Fruit fly (Drosophila melanogaster) whole organism, embryonic: Measurements from ENCODE around the gene CG7149.

Experiments
- ATbp ChIP-seq: fragments of 200-800 bp; sonication (Bioruptor generic); optimal IDR thresholded peaks from 2 replicates; lab custom pipeline; 2017; ENCODE audit warnings: missing biosample characterization, mild to moderate bottlenecking, missing genetic modification characterization, missing genetic modification reagents
- Asciz ChIP-seq: fragments of 200-800 bp; sonication (Bioruptor generic); optimal IDR thresholded peaks from 2 replicates; lab custom pipeline; 2017; ENCODE audit warnings: missing biosample characterization, mild to moderate bottlenecking, missing genetic modification characterization, missing genetic modification reagents
- CG10321 ChIP-seq: fragments of 200-800 bp; sonication (Bioruptor generic); IDR thresholded peaks from 2 replicates; pipeline ENCODE4 v1.3.6; 2022; ENCODE audit warnings: missing biosample characterization, missing genetic modification characterization
- CG11696 ChIP-seq: fragments of 200-800 bp; sonication (Bioruptor generic); IDR thresholded peaks from 2 replicates; pipeline ENCODE4 v1.3.6; 2022; ENCODE audit warnings: missing biosample characterization, missing genetic modification characterization
- CG11723 ChIP-seq: fragments of 200-800 bp; sonication (Bioruptor generic); optimal IDR thresholded peaks from 2 replicates; lab custom pipeline; 2017; ENCODE audit warnings: missing biosample characterization, mild to moderate bottlenecking, missing genetic modification characterization
- CG12071 ChIP-seq: fragments of 200-800 bp; sonication (Bioruptor generic); optimal IDR thresholded peaks from 3 replicates; lab custom pipeline; 2018; ENCODE audit warnings: missing biosample characterization, mild to moderate bottlenecking, missing genetic modification characterization
- CG12769 ChIP-seq: fragments of 200-800 bp; sonication (Bioruptor generic); optimal IDR thresholded peaks from 2 replicates; lab custom pipeline; 2019; ENCODE audit warnings: missing biosample characterization, mild to moderate bottlenecking, missing genetic modification characterization, moderate library complexity
- CG13296 ChIP-seq: fragments of 200-800 bp; sonication (Bioruptor generic); optimal IDR thresholded peaks from 3 replicates; lab custom pipeline; 2018; ENCODE audit warnings: missing biosample characterization, mild to moderate bottlenecking, missing genetic modification characterization
- CG17568 ChIP-seq: fragments of 200-800 bp; sonication (Bioruptor generic); optimal IDR thresholded peaks from 2 replicates; lab custom pipeline; 2018; ENCODE audit warnings: missing biosample characterization, mild to moderate bottlenecking, missing genetic modification characterization, moderate library complexity
- CG2129 ChIP-seq: fragments of 200-800 bp; sonication (Bioruptor generic); IDR thresholded peaks from 2 replicates; pipeline ENCODE4 v1.3.6; 2022; ENCODE audit warnings: missing biosample characterization, missing genetic modification characterization; ENCODE audit not compliant: partially characterized antibody
- CG2712 ChIP-seq: fragments of 200-800 bp; optimal IDR thresholded peaks from 3 replicates; lab custom pipeline; 2019; ENCODE audit warnings: missing biosample characterization, mild to moderate bottlenecking, missing genetic modification characterization, moderate library complexity
- CG32532 ChIP-seq: fragments of 200-800 bp; sonication (Bioruptor generic); IDR thresholded peaks from 2 replicates; pipeline ENCODE4 v1.3.6; 2022; ENCODE audit warnings: missing biosample characterization, missing genetic modification characterization
- CG33213 ChIP-seq: fragments of 200-800 bp; sonication (Bioruptor generic); optimal IDR thresholded peaks from 3 replicates; lab custom pipeline; 2016; ENCODE audit warnings: missing biosample characterization, missing genetic modification characterization
- CG34224 ChIP-seq: fragments of 200-800 bp; sonication (Bioruptor generic); IDR thresholded peaks from 3 replicates; pipeline ENCODE4 v1.3.6; 2022; ENCODE audit warnings: missing biosample characterization, missing genetic modification characterization; ENCODE audit not compliant: partially characterized antibody
- CG4730 ChIP-seq: fragments of 200-800 bp; sonication (Bioruptor generic); IDR thresholded peaks from 2 replicates; pipeline ENCODE4 v1.3.6; 2022; ENCODE audit warnings: missing biosample characterization, missing genetic modification characterization
- CG6683 ChIP-seq: fragments of 200-800 bp; sonication (Bioruptor generic); optimal IDR thresholded peaks from 2 replicates; lab custom pipeline; 2017; ENCODE audit warnings: missing biosample characterization, mild to moderate bottlenecking, missing genetic modification characterization, missing genetic modification reagents
- Dbx ChIP-seq: fragments of 200-800 bp; sonication (Bioruptor generic); IDR thresholded peaks from 3 replicates; pipeline ENCODE4 v1.3.6; 2022; ENCODE audit warnings: missing biosample characterization, missing genetic modification characterization
- Doc3 ChIP-seq: fragments of 200-800 bp; sonication (Bioruptor generic); IDR thresholded peaks from 3 replicates; pipeline ENCODE4 v1.3.6; 2022; ENCODE audit warnings: missing biosample characterization, missing genetic modification characterization; ENCODE audit not compliant: partially characterized antibody
- Fer3 ChIP-seq: fragments of 200-800 bp; sonication (Bioruptor generic); optimal IDR thresholded peaks from 2 replicates; lab custom pipeline; 2018; ENCODE audit warnings: missing biosample characterization, mild to moderate bottlenecking, missing genetic modification characterization, moderate library complexity
- HmgZ ChIP-seq: fragments of 200-800 bp; sonication (Bioruptor generic); optimal IDR thresholded peaks from 2 replicates; lab custom pipeline; 2018; ENCODE audit warnings: missing biosample characterization, mild to moderate bottlenecking, missing genetic modification characterization
- Hr3 ChIP-seq: fragments of 200-800 bp; sonication (Bioruptor generic); optimal IDR thresholded peaks from 3 replicates; lab custom pipeline; 2016; ENCODE audit warnings: missing biosample characterization, missing genetic modification characterization
- Hr39 ChIP-seq: fragments of >200 bp; optimal IDR thresholded peaks from 2 replicates; lab custom pipeline; 2017
- Jarid2 ChIP-seq: fragments of 200-800 bp; sonication (Bioruptor generic); optimal IDR thresholded peaks from 3 replicates; lab custom pipeline; 2017; ENCODE audit warnings: mild to moderate bottlenecking, missing biosample characterization, missing genetic modification reagents, missing genetic modification characterization
- NfI ChIP-seq: fragments of 200-800 bp; sonication (Bioruptor generic); optimal IDR thresholded peaks from 3 replicates; lab custom pipeline; 2018; ENCODE audit warnings: missing biosample characterization, mild to moderate bottlenecking, missing genetic modification characterization, moderate library complexity
- Ravus ChIP-seq: fragments of 200-800 bp; sonication (Bioruptor generic); IDR thresholded peaks from 2 replicates; pipeline ENCODE4 v1.3.6; 2022; ENCODE audit warnings: missing biosample characterization, missing genetic modification characterization
- YL-1 ChIP-seq: fragments of 200-800 bp; sonication (Bioruptor generic); optimal IDR thresholded peaks from 3 replicates; lab custom pipeline; 2017; ENCODE audit warnings: missing biosample characterization, mild to moderate bottlenecking, missing genetic modification characterization
- aop ChIP-seq: fragments of 200-800 bp; sonication (Bioruptor generic); IDR thresholded peaks from 2 replicates; pipeline ENCODE4 v1.3.6; 2022; ENCODE audit warnings: missing biosample characterization, missing genetic modification characterization
- btn ChIP-seq: fragments of 200-800 bp; sonication (Bioruptor generic); optimal IDR thresholded peaks from 2 replicates; lab custom pipeline; 2016; ENCODE audit warnings: missing biosample characterization, missing genetic modification characterization
- ci ChIP-seq: fragments of 200-800 bp; sonication (Bioruptor generic); IDR thresholded peaks from 3 replicates; pipeline ENCODE4 v1.3.6; 2022; ENCODE audit warnings: missing biosample characterization, missing genetic modification characterization
- crc ChIP-seq: fragments of 200-800 bp; sonication (Bioruptor generic); optimal IDR thresholded peaks from 2 replicates; lab custom pipeline; 2016; ENCODE audit warnings: missing biosample characterization, missing genetic modification characterization
- croc ChIP-seq: fragments of 200-800 bp; sonication (Bioruptor generic); conservative IDR thresholded peaks from 3 replicates; pipeline ENCODE4 v1.3.6; 2022; ENCODE audit warnings: missing biosample characterization, missing genetic modification characterization
- crp ChIP-seq, 2 experiments: fragments of 200-800 bp; sonication (Bioruptor generic); optimal IDR thresholded peaks; 2 replicates in 1 of 2; 3 replicates in 1 of 2; lab custom pipeline; 2017; ENCODE audit warnings: missing biosample characterization in 2 of 2, missing genetic modification characterization in 2 of 2, mild to moderate bottlenecking in 1 of 2, moderate library complexity in 1 of 2
- ems ChIP-seq: fragments of 200-800 bp; sonication (Bioruptor generic); optimal IDR thresholded peaks from 3 replicates; lab custom pipeline; 2016; ENCODE audit warnings: missing biosample characterization, missing genetic modification characterization
- eve ChIP-seq, 2 experiments: fragments of >200 bp; optimal IDR thresholded peaks; 2 replicates each; lab custom pipeline; 2017; ENCODE audit warnings: missing biosample characterization in 2 of 2, missing genetic modification characterization in 2 of 2
- ewg ChIP-seq: fragments of 200-800 bp; sonication (Bioruptor generic); optimal IDR thresholded peaks from 3 replicates; lab custom pipeline; 2017; ENCODE audit warnings: mild to moderate bottlenecking, missing biosample characterization, missing genetic modification reagents, missing genetic modification characterization
- fru ChIP-seq: fragments of >200 bp; optimal IDR thresholded peaks from 2 replicates; lab custom pipeline; 2017
- grau ChIP-seq: fragments of 200-800 bp; optimal IDR thresholded peaks from 3 replicates; lab custom pipeline; 2019; ENCODE audit warnings: missing biosample characterization, mild to moderate bottlenecking, missing genetic modification characterization, moderate library complexity
- h ChIP-seq: fragments of >200 bp; optimal IDR thresholded peaks from 2 replicates; lab custom pipeline; 2017
- jumu ChIP-seq: fragments of 200-800 bp; sonication (Bioruptor generic); optimal IDR thresholded peaks from 3 replicates; lab custom pipeline; 2016; ENCODE audit warnings: missing biosample characterization, missing genetic modification characterization
- kni ChIP-seq: fragments of 200-800 bp; sonication (Bioruptor generic); optimal IDR thresholded peaks from 3 replicates; lab custom pipeline; 2017; ENCODE audit warnings: mild to moderate bottlenecking, missing biosample characterization, missing genetic modification reagents, missing genetic modification characterization
- mirr ChIP-seq: fragments of 200-800 bp; sonication (Bioruptor generic); optimal IDR thresholded peaks from 3 replicates; lab custom pipeline; 2018; ENCODE audit warnings: missing biosample characterization, mild to moderate bottlenecking, missing genetic modification characterization
- pnt ChIP-seq: fragments of 200-800 bp; sonication (Bioruptor generic); optimal IDR thresholded peaks from 3 replicates; lab custom pipeline; 2016; ENCODE audit warnings: missing biosample characterization, missing genetic modification characterization
- repo ChIP-seq: fragments of 200-800 bp; sonication (Bioruptor generic); optimal IDR thresholded peaks from 2 replicates; lab custom pipeline; 2016; ENCODE audit warnings: missing biosample characterization, missing genetic modification characterization
- salm ChIP-seq: fragments of 200-800 bp; sonication (Bioruptor generic); optimal IDR thresholded peaks from 2 replicates; lab custom pipeline; 2018; ENCODE audit warnings: missing biosample characterization, mild to moderate bottlenecking, missing genetic modification characterization
- sc ChIP-seq, 3 experiments: fragments of >200 bp in 2 of 3; fragments of 200-800 bp in 1 of 3; sonication (Bioruptor generic) in 1 of 3; optimal IDR thresholded peaks; 2 replicates in 2 of 3; 3 replicates in 1 of 3; lab custom pipeline; 2017; ENCODE audit warnings: mild to moderate bottlenecking in 1 of 3, missing biosample characterization in 1 of 3, missing genetic modification characterization in 1 of 3, missing genetic modification reagents in 1 of 3
- scrt ChIP-seq: fragments of 200-800 bp; sonication (Bioruptor generic); optimal IDR thresholded peaks from 2 replicates; lab custom pipeline; 2018; ENCODE audit warnings: missing biosample characterization, mild to moderate bottlenecking, missing genetic modification characterization, moderate library complexity
- sd ChIP-seq: fragments of 200-800 bp; sonication (Bioruptor generic); optimal IDR thresholded peaks from 3 replicates; lab custom pipeline; 2018; ENCODE audit warnings: missing biosample characterization, mild to moderate bottlenecking, missing genetic modification characterization, moderate library complexity
- twi ChIP-seq: fragments of 200-800 bp; optimal IDR thresholded peaks from 2 replicates; lab custom pipeline; 2019; ENCODE audit warnings: missing biosample characterization, mild to moderate bottlenecking, missing genetic modification characterization, moderate library complexity

CG7149 gene

DNA sequence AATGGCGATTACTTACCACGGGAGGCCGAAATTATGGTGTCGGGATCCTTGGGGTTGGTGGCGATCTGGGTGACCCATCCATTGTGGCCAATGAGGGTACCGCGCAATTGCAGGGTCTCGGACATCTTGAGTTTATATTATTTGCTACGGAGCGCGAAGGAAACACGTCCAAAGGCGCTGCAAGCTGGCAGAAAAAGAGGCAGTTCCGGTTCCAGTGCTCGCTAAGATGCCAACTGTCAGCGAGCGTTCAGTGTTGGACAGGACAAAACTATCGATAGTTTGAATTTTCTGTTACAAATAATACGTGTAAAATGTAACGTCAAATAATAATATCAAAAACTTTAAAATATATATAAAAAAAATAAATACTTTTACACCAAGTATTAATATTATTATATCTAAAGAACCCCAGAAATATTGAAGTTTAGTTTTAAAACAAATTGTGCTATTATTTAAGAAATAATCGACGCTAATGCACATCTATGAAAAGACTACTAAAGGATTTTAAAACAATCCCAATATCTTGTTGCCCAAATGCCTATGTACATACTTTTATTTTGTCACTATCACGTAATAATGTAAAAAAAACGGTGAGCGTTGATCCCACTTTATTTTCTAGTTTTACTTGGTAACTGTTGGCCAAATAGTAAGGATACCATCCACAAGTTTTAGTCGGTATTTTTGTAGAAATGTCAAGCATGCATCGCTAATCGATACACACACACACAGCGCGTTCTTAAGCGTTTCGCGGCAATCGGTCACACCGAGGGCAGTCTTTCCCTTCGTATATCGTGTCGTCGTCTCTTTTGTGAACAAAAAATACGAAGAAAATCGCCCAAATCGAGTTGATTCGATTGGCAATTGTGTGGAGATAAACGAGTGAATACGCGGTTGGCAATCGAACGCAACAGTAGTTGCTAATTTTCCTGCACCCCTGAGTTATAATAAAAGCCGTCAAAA, 37.0 kb upstream of the CG7149 start, which contains the start of the genes Rack1 and mts (continued):
- TF ChIP-seq ewg, result peak; percentile 73
- peak; percentile 73 for TF ChIP-seq grau (tag; lab: Kevin White, UChicago)
- peak; percentile 92 for TF ChIP-seq CG12071 (GFP tag; lab: Kevin White, UChicago)
- TF ChIP-seq salm (tag; lab: Kevin White, UChicago), result peak; percentile 75
- TF ChIP-seq CG10321 (GFP tag; lab: Robert Waterston, UW), result peak; percentile 67
- TF ChIP-seq Fer3 (tag; lab: Kevin White, UChicago), result peak; percentile 89
- peak; percentile 85 for TF ChIP-seq ATbp
- TF ChIP-seq sd, result no peak
- TF ChIP-seq CG33213 (GFP tag; lab: Kevin White, UChicago), result peak; percentile 81
- TF ChIP-seq Jarid2 (GFP tag; lab: Kevin White, UChicago), result peak; percentile 74
- peak; percentile 92 for TF ChIP-seq mirr (GFP tag; lab: Kevin White, UChicago)
- TF ChIP-seq CG6683 (GFP tag; lab: Kevin White, UChicago), result peak; percentile 71
- peak; percentile 87 for TF ChIP-seq Asciz (GFP tag; lab: Kevin White, UChicago)
- peak; percentile 56 for TF ChIP-seq jumu (GFP tag; lab: Kevin White, UChicago)
- TF ChIP-seq h (lab: Kevin White, UChicago), result no peak
- peak; percentile 71 for TF ChIP-seq CG2712 (tag; lab: Kevin White, UChicago)
- TF ChIP-seq CG13296 (GFP tag; lab: Kevin White, UChicago), result peak; percentile 92
- TF ChIP-seq kni (GFP tag; lab: Kevin White, UChicago), result peak; percentile 77
- peak; percentile 72 for TF ChIP-seq CG11696 (GFP tag; lab: Robert Waterston, UW)
- peak; percentile 38 for TF ChIP-seq Ravus
- peak; percentile 65 for TF ChIP-seq HmgZ
- TF ChIP-seq crp (GFP tag; optimal IDR thresholded peaks at IDR 0.05; lab: Kevin White, UChicago), result peak in 1 of 2 experiments; percentile 54
- TF ChIP-seq scrt (GFP tag; lab: Kevin White, UChicago), result peak; percentile 83
- TF ChIP-seq eve (GFP tag; optimal IDR thresholded peaks at IDR 0.05; lab: Kevin White, UChicago), result no peak
- TF ChIP-seq sc (optimal IDR thresholded peaks at IDR 0.05; lab: Kevin White, UChicago), result no peak
- peak; percentile 82 for TF ChIP-seq sc (GFP tag; optimal IDR thresholded peaks at IDR 0.05; lab: Kevin White, UChicago)
- TF ChIP-seq CG32532, result peak; percentile 90
- no peak for TF ChIP-seq fru (lab: Kevin White, UChicago)
- TF ChIP-seq YL-1 (GFP tag; lab: Kevin White, UChicago), result peak; percentile 98
- peak; percentile 30; the same call in 2 of the 3 replicates for TF ChIP-seq CG34224
- TF ChIP-seq ci (GFP tag; lab: Robert Waterston, UW), result peak; percentile 97
- no peak for TF ChIP-seq Doc3 (GFP tag; lab: Robert Waterston, UW)
- TF ChIP-seq croc (GFP tag; lab: Robert Waterston, UW), result no peak; the same call in 2 of the 3 replicates
- TF ChIP-seq aop, result 0 out of 2 replicates have a peak, but pooled peaks have one; percentile 11
- TF ChIP-seq Dbx (GFP tag; lab: Robert Waterston, UW), result peak; percentile 93
- peak; percentile 68 for TF ChIP-seq repo (GFP tag; lab: Kevin White, UChicago)
- TF ChIP-seq btn, result peak; percentile 64
- peak; percentile 66 for TF ChIP-seq ems (GFP tag; lab: Kevin White, UChicago)
- TF ChIP-seq Hr3, result peak; percentile 58
- TF ChIP-seq NfI (GFP tag; lab: Kevin White, UChicago), result peak; percentile 93
- TF ChIP-seq CG17568, result peak; percentile 88
- peak; percentile 84 for TF ChIP-seq CG11723
- TF ChIP-seq Hr39 (lab: Kevin White, UChicago), result no peak
- peak; percentile 59 for TF ChIP-seq CG4730 (GFP tag; lab: Robert Waterston, UW)
- TF ChIP-seq twi (tag; lab: Kevin White, UChicago), result peak; percentile 52
- TF ChIP-seq crc (GFP tag; lab: Kevin White, UChicago), result peak; percentile 66
- TF ChIP-seq CG12769 (tag; lab: Kevin White, UChicago), result peak; percentile 77
- TF ChIP-seq pnt (GFP tag; lab: Kevin White, UChicago), result no peak
- no peak for TF ChIP-seq CG2129 (GFP tag; lab: Robert Waterston, UW)
